Worm (Caenorhabditis elegans): ENCODE results near the gene F54H12.4.

DNA sequence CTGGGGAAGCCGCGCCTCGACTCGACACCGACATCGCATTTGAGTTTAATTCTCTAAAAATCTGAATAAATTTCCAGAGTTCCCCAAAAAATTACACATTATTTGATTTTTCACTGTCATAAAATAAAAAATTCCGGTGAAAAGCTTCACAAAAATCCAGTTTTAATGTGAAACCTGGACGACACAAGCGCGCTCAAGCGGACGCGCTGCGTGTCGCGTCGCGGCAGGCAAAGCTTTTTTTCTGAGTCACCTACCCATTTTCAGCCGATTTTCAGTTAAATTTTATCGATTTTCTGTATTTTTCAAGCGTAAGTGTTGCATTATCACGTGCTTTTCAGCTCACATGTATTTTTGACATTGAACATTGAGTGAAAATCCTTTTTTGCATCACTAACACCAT, 47.2 kb upstream of the F54H12.4 start, which contains the start of gene cit-1.1:
- no peak for TF ChIP-seq nhr-90 (tag; optimal IDR thresholded peaks at IDR 0.05; ENCODE audit: poor library complexity)
- TF ChIP-seq nhr-20 (tag; optimal IDR thresholded peaks at IDR 0.05), result no peak
- no peak for TF ChIP-seq mab-9 (GFP tag; IDR thresholded peaks at IDR 0.05)
- TF ChIP-seq lin-13 (GFP tag; optimal IDR thresholded peaks at IDR 0.05), result no peak
- TF ChIP-seq snpc-4 (tag; optimal IDR thresholded peaks at IDR 0.05), result no peak
- no peak for TF ChIP-seq vab-15 (tag; optimal IDR thresholded peaks at IDR 0.05)
